Worm (Caenorhabditis elegans) whole organism, mixed stage, embryonic: ENCODE measurements around the gene C25F9.9.
A peak's percentile ranks its signal among the peaks of the same experiment; 100 is the strongest.

Experiments
- M03D4.4 ChIP-seq: sonication (generic microtip); optimal IDR thresholded peaks from 2 replicates; lab custom pipeline; 2017; ENCODE audit warnings: mild to moderate bottlenecking, missing genetic modification characterization, missing compliant biosample characterization
- bed-3 ChIP-seq: fragments of 200-800 bp; sonication (Bioruptor generic); optimal IDR thresholded peaks from 3 replicates; lab custom pipeline; 2018; ENCODE audit warnings: mild to moderate bottlenecking, missing genetic modification characterization, moderate library complexity, missing compliant biosample characterization
- ceh-39 ChIP-seq: fragments of 150-350 bp; optimal IDR thresholded peaks from 2 replicates; lab custom pipeline; 2014; ENCODE audit warnings: missing biosample characterization, missing genetic modification characterization
- ceh-43 ChIP-seq: fragments of 200-800 bp; sonication (Bioruptor generic); optimal IDR thresholded peaks from 2 replicates; lab custom pipeline; 2018; ENCODE audit warnings: mild to moderate bottlenecking, missing genetic modification characterization, moderate library complexity, missing compliant biosample characterization
- ceh-83 ChIP-seq: fragments of 200-800 bp; sonication (Bioruptor generic); optimal IDR thresholded peaks from 2 replicates; lab custom pipeline; 2018; ENCODE audit warnings: mild to moderate bottlenecking, missing genetic modification characterization, missing compliant biosample characterization
- ces-1 ChIP-seq: fragments of 150-350 bp; optimal IDR thresholded peaks from 2 replicates; lab custom pipeline; 2014; ENCODE audit warnings: missing biosample characterization, missing genetic modification reagents, missing genetic modification characterization
- cnd-1 ChIP-seq: fragments of 200-800 bp; sonication (Bioruptor generic); optimal IDR thresholded peaks from 2 replicates; lab custom pipeline; 2018; ENCODE audit warnings: mild to moderate bottlenecking, missing genetic modification characterization, missing compliant biosample characterization
- drap-1 ChIP-seq: fragments of 200-800 bp; sonication (Bioruptor generic); optimal IDR thresholded peaks from 3 replicates; lab custom pipeline; 2018; ENCODE audit warnings: mild to moderate bottlenecking, missing genetic modification characterization, missing compliant biosample characterization
- elt-1 ChIP-seq: sonication (generic microtip); optimal IDR thresholded peaks from 2 replicates; lab custom pipeline; 2017; ENCODE audit warnings: missing genetic modification characterization, mild to moderate bottlenecking, missing compliant biosample characterization, antibody characterized with exemption, moderate library complexity, borderline replicate concordance; ENCODE audit not compliant: insufficient read depth
- elt-3 ChIP-seq: fragments of 150-350 bp; optimal IDR thresholded peaks from 2 replicates; lab custom pipeline; 2014; ENCODE audit warnings: missing biosample characterization, missing genetic modification characterization
- flh-1 ChIP-seq: fragments of 200-800 bp; sonication (Bioruptor generic); optimal IDR thresholded peaks from 2 replicates; lab custom pipeline; 2018; ENCODE audit warnings: mild to moderate bottlenecking, missing genetic modification characterization, moderate library complexity, missing compliant biosample characterization
- ham-2 ChIP-seq: fragments of 200-800 bp; sonication (Bioruptor generic); optimal IDR thresholded peaks from 2 replicates; lab custom pipeline; 2018; ENCODE audit warnings: mild to moderate bottlenecking, missing genetic modification characterization, missing compliant biosample characterization
- hlh-1 ChIP-seq: fragments of 150-350 bp; optimal IDR thresholded peaks from 2 replicates; lab custom pipeline; 2014; ENCODE audit warnings: missing biosample characterization, missing genetic modification reagents, missing genetic modification characterization
- lin-13 ChIP-seq: fragments of 150-350 bp; optimal IDR thresholded peaks from 2 replicates; lab custom pipeline; 2014; ENCODE audit warnings: missing biosample characterization, missing genetic modification characterization
- lin-32 ChIP-seq: fragments of 200-800 bp; sonication (Bioruptor generic); optimal IDR thresholded peaks from 2 replicates; lab custom pipeline; 2018; ENCODE audit warnings: mild to moderate bottlenecking, missing genetic modification characterization, missing compliant biosample characterization
- lsy-2 ChIP-seq: fragments of 150-350 bp; optimal IDR thresholded peaks from 2 replicates; lab custom pipeline; 2014; ENCODE audit warnings: missing biosample characterization, missing genetic modification characterization
- mab-5 ChIP-seq: fragments of 150-350 bp; optimal IDR thresholded peaks from 2 replicates; lab custom pipeline; 2014; ENCODE audit warnings: missing biosample characterization, missing genetic modification characterization
- mep-1 ChIP-seq: fragments of 150-350 bp; optimal IDR thresholded peaks from 2 replicates; lab custom pipeline; 2017; ENCODE audit warnings: missing biosample characterization, missing genetic modification reagents, missing genetic modification characterization, inconsistent platforms
- mls-2 ChIP-seq: sonication (generic microtip); optimal IDR thresholded peaks from 2 replicates; lab custom pipeline; 2016; ENCODE audit warnings: mild to moderate bottlenecking, missing genetic modification characterization, moderate library complexity, missing compliant biosample characterization
- nhr-12 ChIP-seq: fragments of 150-350 bp; optimal IDR thresholded peaks from 2 replicates; lab custom pipeline; 2014; ENCODE audit warnings: missing biosample characterization, missing genetic modification characterization
- nhr-76 ChIP-seq: sonication (generic microtip); optimal IDR thresholded peaks from 2 replicates; lab custom pipeline; 2017; ENCODE audit warnings: missing biosample characterization, missing genetic modification characterization
- sem-2 ChIP-seq: fragments of 200-800 bp; sonication (Bioruptor generic); optimal IDR thresholded peaks from 2 replicates; lab custom pipeline; 2018; ENCODE audit warnings: mild to moderate bottlenecking, missing genetic modification characterization, missing compliant biosample characterization
- snpc-4 ChIP-seq: fragments of 150-350 bp; optimal IDR thresholded peaks from 2 replicates; lab custom pipeline; 2014; ENCODE audit warnings: missing biosample characterization, missing genetic modification characterization
- sptf-1 ChIP-seq: sonication (generic microtip); optimal IDR thresholded peaks from 2 replicates; lab custom pipeline; 2017; ENCODE audit warnings: mild to moderate bottlenecking, missing genetic modification characterization, moderate library complexity, missing compliant biosample characterization
- tbx-8 ChIP-seq: fragments of 200-800 bp; sonication (Bioruptor generic); optimal IDR thresholded peaks from 2 replicates; lab custom pipeline; 2018; ENCODE audit warnings: mild to moderate bottlenecking, missing genetic modification characterization, moderate library complexity, missing compliant biosample characterization
- unc-120 ChIP-seq: sonication (generic microtip); optimal IDR thresholded peaks from 2 replicates; lab custom pipeline; 2017; ENCODE audit warnings: missing genetic modification characterization, missing compliant biosample characterization; ENCODE audit not compliant: poor library complexity, severe bottlenecking
- unc-62 ChIP-seq: fragments of 150-350 bp; optimal IDR thresholded peaks from 2 replicates; lab custom pipeline; 2014; ENCODE audit warnings: missing biosample characterization, missing genetic modification reagents, missing genetic modification characterization
- zip-8 ChIP-seq: fragments of 150-350 bp; optimal IDR thresholded peaks from 2 replicates; lab custom pipeline; 2014; ENCODE audit warnings: missing biosample characterization, missing genetic modification characterization
- ztf-11 ChIP-seq: fragments of 150-350 bp; optimal IDR thresholded peaks from 2 replicates; lab custom pipeline; 2014; ENCODE audit warnings: missing biosample characterization, missing genetic modification characterization

Gene C25F9.9

ce11 chrV:19433806-19434437 is 17.5 kb downstream of the C25F9.9 start, which contains the start of gene C25F9.16:
Gene C25F9.16, plus strand, starts transcription at chrV:19434387.
- TF ChIP-seq zip-8 (tag; lab: Kevin White, UChicago), result peak; percentile 29
- TF ChIP-seq unc-62, result no peak

DNA sequence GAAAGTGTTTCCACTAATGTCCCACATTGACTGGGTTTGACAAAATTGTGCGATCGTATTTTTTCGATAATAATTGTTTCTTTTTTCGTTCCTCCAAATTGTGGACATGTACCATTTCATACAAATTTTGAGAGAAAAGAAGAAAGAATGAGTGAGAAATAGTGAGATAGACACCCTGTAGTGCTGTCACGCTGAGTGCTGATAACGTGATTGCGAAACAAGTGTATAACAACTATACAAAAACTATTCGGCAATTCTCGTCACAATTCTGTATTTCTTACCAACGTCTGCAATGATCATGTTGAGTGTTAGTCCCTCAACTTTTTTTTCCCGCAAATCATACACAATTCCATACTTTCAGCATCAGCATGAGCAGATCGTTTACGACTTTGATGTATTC is 19.9 kb downstream of the C25F9.9 start, which contains the start of gene C25F9.14:
C25F9.14 (plus strand) TSS at position 178 of the 400 bp plus-strand sequence.
- no peak for TF ChIP-seq M03D4.4 (tag; lab: Kevin White, UChicago)

- no peak for TF ChIP-seq lsy-2 (tag; lab: Kevin White, UChicago)
- peak; percentile 76 for TF ChIP-seq zip-8 (tag; lab: Kevin White, UChicago)
Measured at ce11 chrV:19443599-19443998, 27.2 kb downstream of the C25F9.9 start.

ce11 chrV:19445442-19445841 is 29.0 kb downstream of the C25F9.9 start, which contains the start of gene M04C3.1:
Gene M04C3.1, minus strand, starts transcription at chrV:19445605.
- TF ChIP-seq zip-8 (tag; lab: Kevin White, UChicago) (no peak), mab-5 (tag; lab: Kevin White, UChicago) (no peak), ceh-39 (tag; lab: Kevin White, UChicago) (no peak), elt-3 (tag; lab: Kevin White, UChicago) (no peak), lin-32 (GFP tag; lab: Kevin White, UChicago) (no peak), ham-2 (GFP tag; lab: Kevin White, UChicago) (no peak), ztf-11 (tag; lab: Kevin White, UChicago) (no peak), cnd-1 (tag; lab: Kevin White, UChicago) (no peak), sem-2 (GFP tag; lab: Kevin White, UChicago) (no peak)

- TF ChIP-seq tbx-8 (GFP tag; lab: Kevin White, UChicago), result no peak
- no peak for TF ChIP-seq nhr-12
- TF ChIP-seq ceh-39 (tag; lab: Kevin White, UChicago), result no peak
- TF ChIP-seq sptf-1 (tag; lab: Kevin White, UChicago), result no peak
- TF ChIP-seq unc-120 (tag; lab: Kevin White, UChicago), result no peak
- no peak for TF ChIP-seq ceh-43 (GFP tag; lab: Kevin White, UChicago)
- TF ChIP-seq flh-1 (GFP tag; lab: Kevin White, UChicago), result no peak
Measured at ce11 chrV:19448805-19449204, 32.4 kb downstream of the C25F9.9 start, which contains the start of gene M04C3.2. Gene M04C3.2, minus strand, starts transcription at chrV:19448905.

DNA sequence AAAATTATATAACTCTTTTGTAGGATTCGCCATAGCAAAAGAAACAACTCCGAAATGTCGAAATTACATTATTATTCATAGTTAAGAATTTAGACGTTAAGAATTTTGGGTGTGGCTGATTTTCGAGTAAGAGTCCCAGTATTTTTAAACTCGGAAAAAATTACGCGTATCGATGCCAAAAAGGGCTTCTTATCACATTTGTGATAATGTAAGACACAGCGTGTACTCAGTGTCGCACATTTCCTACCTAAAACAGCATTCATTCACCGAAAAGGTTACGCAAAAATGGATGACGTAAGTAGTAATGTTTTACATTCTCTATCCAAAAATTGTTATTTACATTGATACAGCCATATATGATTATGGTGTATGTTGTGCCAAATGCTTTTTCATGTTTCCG is 33.1 kb downstream of the C25F9.9 start, which contains the start of gene M04C3.5:
M04C3.5 (plus strand) TSS at position 190 of the 400 bp plus-strand sequence.
- no peak for TF ChIP-seq bed-3 (GFP tag; lab: Kevin White, UChicago)
- TF ChIP-seq snpc-4 (tag; lab: Kevin White, UChicago), result no peak
- no peak for TF ChIP-seq M03D4.4 (tag; lab: Kevin White, UChicago)
- TF ChIP-seq ztf-11 (tag; lab: Kevin White, UChicago), result no peak

DNA sequence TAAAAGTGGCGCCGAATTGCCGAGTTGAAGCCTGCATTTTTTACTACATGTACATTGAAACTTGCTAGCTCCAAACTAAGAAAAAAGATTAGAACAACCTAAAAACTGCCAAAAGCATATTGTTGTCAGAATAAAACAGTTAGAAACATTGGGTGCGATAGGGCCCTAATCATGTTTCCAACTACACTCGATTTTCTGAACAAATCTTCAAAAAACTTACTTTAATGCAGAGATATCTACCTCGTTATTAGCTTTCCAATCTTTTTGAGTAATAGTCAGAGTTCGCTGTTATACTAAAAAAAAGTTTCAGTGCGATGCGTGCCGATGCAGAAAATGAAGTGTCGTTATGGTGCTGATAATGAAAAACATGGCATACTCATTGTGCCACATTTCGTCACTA is 39.2 kb downstream of the C25F9.9 start, which contains the start of the genes Y43F8B.13 and Y43F8B.14:
Y43F8B.13 (plus strand) TSS at position 301 of the 400 bp plus-strand sequence.
Y43F8B.14 (minus strand) TSS at position 322 of the 400 bp plus-strand sequence.
- TF ChIP-seq drap-1 (no peak), elt-1 (tag; lab: Kevin White, UChicago) (no peak), ham-2 (GFP tag; lab: Kevin White, UChicago) (no peak), mab-5 (tag; lab: Kevin White, UChicago) (no peak), bed-3 (GFP tag; lab: Kevin White, UChicago) (no peak), ceh-43 (GFP tag; lab: Kevin White, UChicago) (no peak), mls-2 (no peak), hlh-1 (tag; lab: Kevin White, UChicago) (no peak), ces-1 (GFP tag; lab: Kevin White, UChicago) (no peak), sem-2 (GFP tag; lab: Kevin White, UChicago) (no peak), lin-13 (no peak), flh-1 (GFP tag; lab: Kevin White, UChicago) (no peak), M03D4.4 (tag; lab: Kevin White, UChicago) (no peak), ceh-83 (GFP tag; lab: Kevin White, UChicago) (no peak), snpc-4 (tag; lab: Kevin White, UChicago) (no peak), mep-1 (tag; lab: Kevin White, UChicago) (no peak), nhr-76 (no peak)
